Worm (Caenorhabditis elegans): ENCODE results near the gene sru-29.

- TF ChIP-seq tag-97 (GFP tag; IDR thresholded peaks at IDR 0.05) (no peak), ces-1 (GFP tag; optimal IDR thresholded peaks at IDR 0.05) (no peak), daf-12 (tag; optimal IDR thresholded peaks at IDR 0.05) (no peak), daf-16 (GFP tag; optimal IDR thresholded peaks at IDR 0.05) (no peak), daf-16 (tag; optimal IDR thresholded peaks at IDR 0.05) (peak; percentile 59), attf-4 (tag; optimal IDR thresholded peaks at IDR 0.05) (no peak), daf-19 (GFP tag; conservative IDR thresholded peaks at IDR 0.05) (no peak), ctbp-1 (GFP tag; IDR thresholded peaks at IDR 0.05) (no peak), pqm-1 (tag; optimal IDR thresholded peaks at IDR 0.05) (no peak), nhr-237 (tag; optimal IDR thresholded peaks at IDR 0.05) (no peak), ama-1 (optimal IDR thresholded peaks at IDR 0.05) (no peak), mdl-1 (tag; optimal IDR thresholded peaks at IDR 0.05) (no peak), unc-130 (GFP tag; optimal IDR thresholded peaks at IDR 0.05) (no peak), madf-9 (GFP tag; conservative IDR thresholded peaks at IDR 0.05) (no peak), dmd-8 (GFP tag; IDR thresholded peaks at IDR 0.05) (no peak)
Measured at ce11 chrV:9856978-9857377, 45.7 kb downstream of the sru-29 start.
